Fruit fly (Drosophila melanogaster) whole organism, adult: ENCODE data around the gene CG13003.

ENCODE experiments used
- CG12768 ChIP-seq: fragments of 200-800 bp; sonication (Bioruptor generic); optimal IDR thresholded peaks from 2 replicates; lab custom pipeline; 2017; ENCODE audit warnings: missing biosample characterization, missing genetic modification characterization, mild to moderate bottlenecking, moderate library complexity, missing genetic modification reagents
- CG14711 ChIP-seq: fragments of 200-800 bp; sonication (Bioruptor generic); optimal IDR thresholded peaks from 2 replicates; lab custom pipeline; 2018; ENCODE audit warnings: missing biosample characterization, mild to moderate bottlenecking, missing genetic modification characterization, moderate library complexity
- CG1620 ChIP-seq: fragments of 200-800 bp; sonication (Bioruptor generic); optimal IDR thresholded peaks from 2 replicates; lab custom pipeline; 2016; ENCODE audit warnings: missing biosample characterization, missing genetic modification characterization
- CG33017 ChIP-seq: fragments of 200-800 bp; sonication (Bioruptor generic); optimal IDR thresholded peaks from 2 replicates; lab custom pipeline; 2018; ENCODE audit warnings: missing biosample characterization, mild to moderate bottlenecking, missing genetic modification characterization, moderate library complexity
- Clk ChIP-seq: fragments of 200-800 bp; sonication (Bioruptor generic); optimal IDR thresholded peaks from 2 replicates; lab custom pipeline; 2017; ENCODE audit warnings: missing biosample characterization, missing genetic modification characterization
- Hr96 ChIP-seq: fragments of 200-800 bp; sonication (Bioruptor generic); optimal IDR thresholded peaks from 2 replicates; lab custom pipeline; 2016; ENCODE audit warnings: missing biosample characterization, missing genetic modification characterization
- bab1 ChIP-seq: fragments of 200-800 bp; sonication (Bioruptor generic); optimal IDR thresholded peaks from 3 replicates; lab custom pipeline; 2019; ENCODE audit warnings: missing biosample characterization, mild to moderate bottlenecking, missing genetic modification characterization, moderate library complexity
- cnc ChIP-seq, 2 experiments: fragments of >200 bp; optimal IDR thresholded peaks; 2 replicates each; lab custom pipeline; 2017
- kay ChIP-seq: fragments of 200-800 bp; sonication (Bioruptor generic); peaks from one replicate; lab custom pipeline; 2016; ENCODE audit warnings: missing biosample characterization, missing genetic modification characterization, borderline replicate concordance
- toe ChIP-seq: fragments of 200-800 bp; sonication (Bioruptor generic); optimal IDR thresholded peaks from 2 replicates; lab custom pipeline; 2016; ENCODE audit warnings: missing biosample characterization, missing genetic modification characterization

The CG13003 gene

DNA sequence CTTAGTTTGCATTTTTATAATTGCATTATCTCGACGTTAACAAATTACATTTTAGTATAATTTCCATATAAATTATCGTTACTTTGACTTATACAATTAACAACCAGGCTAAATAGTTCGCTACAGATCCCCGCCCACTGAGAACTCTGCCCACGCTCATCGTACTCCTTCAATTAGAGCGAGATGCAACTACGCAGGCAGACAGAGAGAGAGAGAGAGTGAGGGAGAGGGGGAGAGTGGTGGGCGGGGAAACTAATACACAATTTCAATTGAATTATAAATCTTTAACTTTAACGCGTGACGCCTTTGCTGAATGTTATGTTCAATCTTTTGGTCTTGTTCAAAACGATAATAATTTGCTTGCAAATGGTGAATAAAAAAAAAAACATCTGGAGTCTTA, 78.2 kb downstream of the CG13003 start:
- TF ChIP-seq CG12768, result no peak
- no peak for TF ChIP-seq CG1620 (GFP tag; lab: Kevin White, UChicago)
- TF ChIP-seq kay (GFP tag; lab: Kevin White, UChicago), result no peak
- no peak for TF ChIP-seq CG33017 (tag; lab: Kevin White, UChicago)
- no peak for TF ChIP-seq cnc (optimal IDR thresholded peaks at IDR 0.05; lab: Kevin White, UChicago)
- no peak for TF ChIP-seq toe (GFP tag; lab: Kevin White, UChicago)
- no peak for TF ChIP-seq Hr96 (GFP tag; lab: Kevin White, UChicago)
- no peak for TF ChIP-seq CG14711
- no peak for TF ChIP-seq bab1
- no peak for TF ChIP-seq Clk (GFP tag; lab: Kevin White, UChicago)
